Worm (Caenorhabditis elegans): Measurements from ENCODE around the gene Y51H4A.6.

Gene Y51H4A.6

ce11 chrIV:16551457-16551856 is 18.0 kb downstream of the Y51H4A.6 start:
- TF ChIP-seq nhr-12 (tag; optimal IDR thresholded peaks at IDR 0.05) (no peak), mbf-1 (tag; optimal IDR thresholded peaks at IDR 0.05) (no peak), nhr-237 (tag; optimal IDR thresholded peaks at IDR 0.05) (no peak), ama-1 (optimal IDR thresholded peaks at IDR 0.05) (no peak), unc-39 (tag; optimal IDR thresholded peaks at IDR 0.05) (no peak), R02D3.7 (tag; optimal IDR thresholded peaks at IDR 0.05) (no peak), nhr-21 (tag; optimal IDR thresholded peaks at IDR 0.05) (no peak)

- no peak for TF ChIP-seq aly-2 (tag; optimal IDR thresholded peaks at IDR 0.05)
- TF ChIP-seq sem-4 (tag; optimal IDR thresholded peaks at IDR 0.05): no peak
- TF ChIP-seq unc-55 (GFP tag; optimal IDR thresholded peaks at IDR 0.05): no peak
- no peak for TF ChIP-seq unc-39 (tag; optimal IDR thresholded peaks at IDR 0.05)
- TF ChIP-seq elt-1 (tag; optimal IDR thresholded peaks at IDR 0.05): no peak
- no peak for TF ChIP-seq R02D3.7 (tag; optimal IDR thresholded peaks at IDR 0.05)
- no peak for TF ChIP-seq nhr-11 (tag; optimal IDR thresholded peaks at IDR 0.05)
- no peak for TF ChIP-seq ztf-11 (tag; optimal IDR thresholded peaks at IDR 0.05)
- TF ChIP-seq ZK546.5 (tag; optimal IDR thresholded peaks at IDR 0.05): no peak
- no peak for TF ChIP-seq mab-5 (tag; optimal IDR thresholded peaks at IDR 0.05)
- no peak for TF ChIP-seq lin-13 (GFP tag; optimal IDR thresholded peaks at IDR 0.05)
- no peak for TF ChIP-seq Y55F3AM.14 (GFP tag; optimal IDR thresholded peaks at IDR 0.05)
- TF ChIP-seq ceh-16 (tag; optimal IDR thresholded peaks at IDR 0.05): no peak
- TF ChIP-seq egl-27 (tag; optimal IDR thresholded peaks at IDR 0.05): no peak
- no peak for TF ChIP-seq gmeb-1 (tag; optimal IDR thresholded peaks at IDR 0.05)
Observed at ce11 chrIV:16560971-16561370, 27.5 kb downstream of the Y51H4A.6 start.

- TF ChIP-seq ztf-1 (GFP tag; conservative IDR thresholded peaks at IDR 0.05): no peak
- no peak for TF ChIP-seq nhr-237 (tag; optimal IDR thresholded peaks at IDR 0.05)
- no peak for TF ChIP-seq lin-13 (GFP tag; optimal IDR thresholded peaks at IDR 0.05)
- TF ChIP-seq ztf-11 (tag; optimal IDR thresholded peaks at IDR 0.05): no peak
- TF ChIP-seq elt-3 (tag; optimal IDR thresholded peaks at IDR 0.05): no peak
- no peak for TF ChIP-seq mdl-1 (tag; optimal IDR thresholded peaks at IDR 0.05)
- TF ChIP-seq peb-1 (tag; optimal IDR thresholded peaks at IDR 0.05): no peak
- no peak for TF ChIP-seq unc-55 (GFP tag; optimal IDR thresholded peaks at IDR 0.05)
- TF ChIP-seq snpc-4 (tag; optimal IDR thresholded peaks at IDR 0.05): no peak
- no peak for TF ChIP-seq gmeb-1 (tag; optimal IDR thresholded peaks at IDR 0.05)
- TF ChIP-seq aly-2 (tag; optimal IDR thresholded peaks at IDR 0.05): no peak
- no peak for TF ChIP-seq nhr-77 (tag; optimal IDR thresholded peaks at IDR 0.05)
- no peak for TF ChIP-seq Y55F3AM.14 (GFP tag; optimal IDR thresholded peaks at IDR 0.05)
- no peak for TF ChIP-seq lin-11 (tag; optimal IDR thresholded peaks at IDR 0.05)
- no peak for TF ChIP-seq zag-1 (tag; optimal IDR thresholded peaks at IDR 0.05)
- TF ChIP-seq sma-9 (GFP tag; optimal IDR thresholded peaks at IDR 0.05): no peak
- TF ChIP-seq sma-9 (tag; optimal IDR thresholded peaks at IDR 0.05): no peak
- TF ChIP-seq skn-1 (tag; optimal IDR thresholded peaks at IDR 0.05): no peak
- TF ChIP-seq nhr-12 (tag; optimal IDR thresholded peaks at IDR 0.05): no peak
Observed at ce11 chrIV:16578449-16578848, 45.0 kb downstream of the Y51H4A.6 start, which contains the start of gene Y51H4A.8. Y51H4A.8 (minus strand) TSS chrIV:16578549.
